Worm (Caenorhabditis elegans): ENCODE measurements around the gene snt-6.

ce11 chrII:759788-760187 is 9.8 kb upstream of the snt-6 start:
- no peak for TF ChIP-seq cog-1 (tag; optimal IDR thresholded peaks at IDR 0.05)
- TF ChIP-seq ztf-29 (GFP tag; IDR thresholded peaks at IDR 0.05), result no peak
- no peak for TF ChIP-seq flt-1 (GFP tag; IDR thresholded peaks at IDR 0.05)
- no peak for TF ChIP-seq med-1 (GFP tag; optimal IDR thresholded peaks at IDR 0.05; ENCODE audit: insufficient read depth)
- no peak for TF ChIP-seq tab-1 (GFP tag; IDR thresholded peaks at IDR 0.05)

Data from whole organism, midembryonic.